Worm (Caenorhabditis elegans) whole organism, L4/young adult: Measurements from ENCODE around the gene F53C3.1.

Experiments used
- W03F9.2 ChIP-seq: fragments of 150-350 bp; optimal IDR thresholded peaks from 2 replicates; lab custom pipeline; 2014; ENCODE audit warnings: missing biosample characterization, missing genetic modification characterization
- dao-5 ChIP-seq: sonication (generic microtip); optimal IDR thresholded peaks from 2 replicates; lab custom pipeline; 2016; ENCODE audit warnings: missing genotype, missing genetic modification characterization, moderate library complexity, missing compliant biosample characterization

- TF ChIP-seq W03F9.2 = no peak
- no peak for TF ChIP-seq dao-5 (tag; lab: Kevin White, UChicago)
Observed at ce11 chrII:3877874-3878273, 33.9 kb upstream of the F53C3.1 start, which contains the start of gene sdz-7.
